Fruit fly (Drosophila melanogaster): Measurements from ENCODE around the gene CG11226.

DNA sequence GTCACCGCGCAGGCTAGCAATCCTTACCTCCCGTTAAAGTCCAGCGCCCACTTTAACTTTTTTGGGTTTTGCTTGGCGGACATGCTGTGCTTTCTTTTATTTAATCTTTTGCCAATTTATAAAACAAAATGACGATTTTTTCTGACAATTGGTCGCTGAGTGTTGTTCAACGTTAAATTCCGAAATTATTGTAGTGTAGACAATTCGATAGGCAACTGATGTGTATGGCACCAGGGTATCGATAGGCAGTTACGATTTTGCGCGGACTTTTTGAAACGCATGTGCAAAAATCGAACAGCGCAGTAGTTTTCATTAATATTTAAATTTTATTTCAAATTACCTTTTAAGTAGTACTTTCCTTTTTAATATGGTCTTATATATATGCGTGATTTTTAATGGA, 31.2 kb downstream of the CG11226 start, which contains the start of gene EMC4:
- TF ChIP-seq CG6854 (GFP tag; optimal IDR thresholded peaks at IDR 0.05), result no peak
- TF ChIP-seq Blimp-1 (GFP tag; optimal IDR thresholded peaks at IDR 0.05), result no peak
- no peak for TF ChIP-seq Ets21C (GFP tag; optimal IDR thresholded peaks at IDR 0.05)
- peak; percentile 11 for TF ChIP-seq CG10631 (GFP tag; optimal IDR thresholded peaks at IDR 0.05)
- no peak for TF ChIP-seq CG16779 (tag; optimal IDR thresholded peaks at IDR 0.05)
- no peak for TF ChIP-seq Gug (GFP tag; IDR thresholded peaks at IDR 0.05)
- TF ChIP-seq cyc (GFP tag; optimal IDR thresholded peaks at IDR 0.05), result peak; percentile 60
- TF ChIP-seq fkh (GFP tag; optimal IDR thresholded peaks at IDR 0.05), result no peak
- peak; percentile 90 for TF ChIP-seq achi (GFP tag; optimal IDR thresholded peaks at IDR 0.05)
- no peak for TF ChIP-seq CG3032 (tag; optimal IDR thresholded peaks at IDR 0.05)
- no peak for TF ChIP-seq CG4318 (GFP tag; optimal IDR thresholded peaks at IDR 0.05)

Data from whole organism, prepupa.